Worm (Caenorhabditis elegans) whole organism, L3 larva: Measurements from ENCODE around the gene rpl-38.

Experiments
- R02D3.7 ChIP-seq: fragments of 150-350 bp; optimal IDR thresholded peaks from 2 replicates; lab custom pipeline; 2014; ENCODE audit warnings: missing biosample characterization, missing genetic modification characterization
- ZK546.5 ChIP-seq: sonication (generic microtip); optimal IDR thresholded peaks from 2 replicates; lab custom pipeline; 2017; ENCODE audit warnings: missing biosample characterization, missing genetic modification characterization
- aly-2 ChIP-seq: fragments of 150-350 bp; optimal IDR thresholded peaks from 2 replicates; lab custom pipeline; 2014; ENCODE audit warnings: missing biosample characterization, missing genetic modification characterization
- ama-1 ChIP-seq: fragments of 150-350 bp; optimal IDR thresholded peaks from 2 replicates; lab custom pipeline; 2018
- ceh-16 ChIP-seq: sonication (generic microtip); optimal IDR thresholded peaks from 2 replicates; lab custom pipeline; 2017; ENCODE audit warnings: missing biosample characterization, missing genetic modification characterization
- ceh-28 ChIP-seq: fragments of 150-350 bp; optimal IDR thresholded peaks from 2 replicates; lab custom pipeline; 2014; ENCODE audit warnings: missing biosample characterization, missing genetic modification reagents, missing genetic modification characterization
- ceh-82 ChIP-seq: fragments of 150-350 bp; optimal IDR thresholded peaks from 2 replicates; lab custom pipeline; 2014; ENCODE audit warnings: missing biosample characterization, missing genetic modification characterization
- ceh-9 ChIP-seq: sonication (generic microtip); optimal IDR thresholded peaks from 2 replicates; lab custom pipeline; 2018; ENCODE audit warnings: missing biosample characterization, missing genetic modification characterization
- daf-12 ChIP-seq: fragments of 150-350 bp; optimal IDR thresholded peaks from 2 replicates; lab custom pipeline; 2014; ENCODE audit warnings: missing biosample characterization, missing genetic modification reagents, missing genetic modification characterization
- egl-27 ChIP-seq: sonication (generic microtip); optimal IDR thresholded peaks from 4 replicates; lab custom pipeline; 2017; ENCODE audit warnings: missing biosample characterization, missing genetic modification reagents, missing genetic modification characterization
- egl-5 ChIP-seq: fragments of 150-350 bp; optimal IDR thresholded peaks from 2 replicates; lab custom pipeline; 2017; ENCODE audit warnings: missing biosample characterization, missing genetic modification reagents, missing genetic modification characterization, inconsistent platforms
- elt-1 ChIP-seq: fragments of 150-350 bp; optimal IDR thresholded peaks from 2 replicates; lab custom pipeline; 2014; ENCODE audit warnings: missing biosample characterization, missing genetic modification characterization
- elt-2 ChIP-seq: sonication (generic microtip); optimal IDR thresholded peaks from 2 replicates; lab custom pipeline; 2016; ENCODE audit warnings: missing genetic modification reagents, mild to moderate bottlenecking, missing genetic modification characterization, missing compliant biosample characterization
- eor-1 ChIP-seq, 2 experiments: fragments of 150-350 bp; optimal IDR thresholded peaks; 2 replicates each; lab custom pipeline; 2014 to 2018; ENCODE audit warnings: missing biosample characterization in 2 of 2, missing genetic modification characterization in 2 of 2
- fkh-10 ChIP-seq: sonication (generic microtip); optimal IDR thresholded peaks from 2 replicates; lab custom pipeline; 2017; ENCODE audit warnings: missing biosample characterization, missing genetic modification reagents, missing genetic modification characterization
- fkh-2 ChIP-seq: fragments of 150-350 bp; optimal IDR thresholded peaks from 2 replicates; lab custom pipeline; 2014; ENCODE audit warnings: missing biosample characterization, missing genetic modification reagents, missing genetic modification characterization
- fos-1 ChIP-seq: fragments of 150-350 bp; optimal IDR thresholded peaks from 2 replicates; lab custom pipeline; 2014; ENCODE audit warnings: missing biosample characterization, missing genetic modification characterization
- hmg-11 ChIP-seq: sonication (generic microtip); optimal IDR thresholded peaks from 2 replicates; lab custom pipeline; 2016; ENCODE audit warnings: missing genetic modification characterization, missing compliant biosample characterization
- jun-1 ChIP-seq: fragments of 150-350 bp; optimal IDR thresholded peaks from 2 replicates; lab custom pipeline; 2014; ENCODE audit warnings: missing biosample characterization, missing genetic modification reagents, missing genetic modification characterization
- lin-15B ChIP-seq: fragments of 150-350 bp; optimal IDR thresholded peaks from 2 replicates; lab custom pipeline; 2014; ENCODE audit warnings: missing biosample characterization, missing genetic modification characterization
- lin-39 ChIP-seq: fragments of 150-350 bp; optimal IDR thresholded peaks from 2 replicates; lab custom pipeline; 2018; ENCODE audit warnings: missing biosample characterization, missing genetic modification reagents, missing genetic modification characterization
- lsy-12 ChIP-seq: sonication (generic microtip); optimal IDR thresholded peaks from 2 replicates; lab custom pipeline; 2016; ENCODE audit warnings: mild to moderate bottlenecking, missing genetic modification characterization, missing compliant biosample characterization
- mdl-1 ChIP-seq: fragments of 150-350 bp; optimal IDR thresholded peaks from 2 replicates; lab custom pipeline; 2014; ENCODE audit warnings: missing biosample characterization, missing genetic modification characterization
- mml-1 ChIP-seq: fragments of 150-350 bp; sonication (generic microtip); optimal IDR thresholded peaks from 3 replicates; lab custom pipeline; 2014; ENCODE audit warnings: missing biosample characterization, missing genetic modification characterization
- nfya-1 ChIP-seq: sonication (generic microtip); optimal IDR thresholded peaks from 2 replicates; lab custom pipeline; 2017; ENCODE audit warnings: missing genetic modification characterization, mild to moderate bottlenecking, missing compliant biosample characterization, antibody characterized with exemption, moderate library complexity; ENCODE audit not compliant: insufficient read depth
- nhr-11 ChIP-seq: fragments of 150-350 bp; optimal IDR thresholded peaks from 2 replicates; lab custom pipeline; 2014; ENCODE audit warnings: missing biosample characterization, missing genetic modification characterization
- nhr-12 ChIP-seq: fragments of 150-350 bp; optimal IDR thresholded peaks from 2 replicates; lab custom pipeline; 2014; ENCODE audit warnings: missing biosample characterization, missing genetic modification characterization
- nhr-23 ChIP-seq: fragments of 150-350 bp; optimal IDR thresholded peaks from 2 replicates; lab custom pipeline; 2014; ENCODE audit warnings: missing biosample characterization, missing genetic modification reagents, missing genetic modification characterization
- nhr-237 ChIP-seq: fragments of 150-350 bp; optimal IDR thresholded peaks from 2 replicates; lab custom pipeline; 2014; ENCODE audit warnings: missing biosample characterization, missing genetic modification characterization
- nhr-25 ChIP-seq: sonication (generic microtip); optimal IDR thresholded peaks from 2 replicates; lab custom pipeline; 2017; ENCODE audit warnings: missing biosample characterization, missing genetic modification characterization
- nhr-28 ChIP-seq: fragments of 150-350 bp; optimal IDR thresholded peaks from 2 replicates; lab custom pipeline; 2014; ENCODE audit warnings: missing biosample characterization, missing genetic modification characterization
- nhr-43 ChIP-seq: sonication (generic microtip); optimal IDR thresholded peaks from 2 replicates; lab custom pipeline; 2016; ENCODE audit warnings: mild to moderate bottlenecking, missing genetic modification characterization, missing compliant biosample characterization; ENCODE audit not compliant: poor library complexity, severe bottlenecking
- nhr-67 ChIP-seq: fragments of 150-350 bp; optimal IDR thresholded peaks from 2 replicates; lab custom pipeline; 2014; ENCODE audit warnings: missing biosample characterization, missing genetic modification characterization
- nhr-76 ChIP-seq: fragments of 150-350 bp; sonication (generic microtip); optimal IDR thresholded peaks from 5 replicates; lab custom pipeline; 2014; ENCODE audit warnings: missing biosample characterization, missing genetic modification characterization
- nhr-77 ChIP-seq: fragments of 150-350 bp; optimal IDR thresholded peaks from 2 replicates; lab custom pipeline; 2014; ENCODE audit warnings: missing biosample characterization, missing genetic modification characterization
- pha-4 ChIP-seq: fragments of 150-350 bp; optimal IDR thresholded peaks from 2 replicates; lab custom pipeline; 2014; ENCODE audit warnings: missing biosample characterization, missing genetic modification reagents, missing genetic modification characterization
- pqm-1 ChIP-seq: fragments of 150-350 bp; optimal IDR thresholded peaks from 2 replicates; lab custom pipeline; 2017; ENCODE audit warnings: missing biosample characterization, missing genetic modification characterization, inconsistent platforms
- sea-2 ChIP-seq: fragments of 150-350 bp; sonication (generic microtip); optimal IDR thresholded peaks from 4 replicates; lab custom pipeline; 2014; ENCODE audit warnings: missing biosample characterization, missing genetic modification reagents, missing genetic modification characterization
- skn-1 ChIP-seq: fragments of 150-350 bp; optimal IDR thresholded peaks from 2 replicates; lab custom pipeline; 2014; ENCODE audit warnings: missing biosample characterization, missing genetic modification characterization
- snpc-4 ChIP-seq: fragments of 150-350 bp; optimal IDR thresholded peaks from 2 replicates; lab custom pipeline; 2014; ENCODE audit warnings: missing biosample characterization, missing genetic modification characterization
- tbx-2 ChIP-seq: sonication (generic microtip); optimal IDR thresholded peaks from 2 replicates; lab custom pipeline; 2016; ENCODE audit warnings: mild to moderate bottlenecking, missing genetic modification characterization, missing compliant biosample characterization
- unc-39 ChIP-seq: sonication (generic microtip); optimal IDR thresholded peaks from 4 replicates; lab custom pipeline; 2017; ENCODE audit warnings: missing biosample characterization, missing genetic modification characterization
- unc-62 ChIP-seq: fragments of 150-350 bp; sonication (generic microtip); optimal IDR thresholded peaks from 4 replicates; lab custom pipeline; 2014; ENCODE audit warnings: missing biosample characterization, missing genetic modification reagents, missing genetic modification characterization
- zag-1 ChIP-seq: fragments of 150-350 bp; optimal IDR thresholded peaks from 2 replicates; lab custom pipeline; 2014; ENCODE audit warnings: missing biosample characterization, missing genetic modification characterization
- ztf-11 ChIP-seq: fragments of 150-350 bp; optimal IDR thresholded peaks from 2 replicates; lab custom pipeline; 2014; ENCODE audit warnings: missing biosample characterization, missing genetic modification characterization
- ztf-4 ChIP-seq: fragments of 150-350 bp; optimal IDR thresholded peaks from 2 replicates; lab custom pipeline; 2014; ENCODE audit warnings: missing biosample characterization, missing genetic modification characterization

rpl-38 gene

ce11 chrV:15544898-15545297, 32.9 kb downstream of the rpl-38 start, which contains the start of gene glb-14:
Gene glb-14, minus strand, starts transcription at chrV:15544994.
- no peak for TF ChIP-seq nhr-76
- no peak for TF ChIP-seq tbx-2
- TF ChIP-seq nhr-67 (tag; lab: Kevin White, UChicago) = no peak
- TF ChIP-seq ceh-82 (tag; lab: Kevin White, UChicago) = no peak
- no peak for TF ChIP-seq hmg-11 (tag; lab: Kevin White, UChicago)
- peak; percentile 80 for TF ChIP-seq nfya-1
- no peak for TF ChIP-seq fos-1 (tag; lab: Kevin White, UChicago)

ce11 chrV:15547727-15548126, 35.8 kb downstream of the rpl-38 start:
- TF ChIP-seq nhr-43 (tag; lab: Kevin White, UChicago) (peak; percentile 39), egl-27 (tag; lab: Kevin White, UChicago) (no peak), nhr-12 (tag; lab: Kevin White, UChicago) (no peak)

- TF ChIP-seq tbx-2 = no peak
- no peak for TF ChIP-seq lin-15B (tag; lab: Kevin White, UChicago)
- TF ChIP-seq unc-39 = no peak
- no peak for TF ChIP-seq egl-5
- no peak for TF ChIP-seq nhr-77 (tag; lab: Kevin White, UChicago)
- no peak for TF ChIP-seq lin-39
- no peak for TF ChIP-seq ZK546.5 (tag; lab: Kevin White, UChicago)
- TF ChIP-seq nhr-67 (tag; lab: Kevin White, UChicago) = no peak
- no peak for TF ChIP-seq nfya-1
- no peak for TF ChIP-seq aly-2 (tag; lab: Kevin White, UChicago)
- no peak for TF ChIP-seq zag-1 (tag; lab: Kevin White, UChicago)
Observed at ce11 chrV:15550408-15550807, 38.4 kb downstream of the rpl-38 start.

ce11 chrV:15551642-15552041, 39.7 kb downstream of the rpl-38 start:
- TF ChIP-seq nhr-67 (tag; lab: Kevin White, UChicago) (no peak), nhr-23 (tag; lab: Kevin White, UChicago) (no peak), nhr-43 (tag; lab: Kevin White, UChicago) (peak; percentile 53), ceh-82 (tag; lab: Kevin White, UChicago) (no peak), lin-15B (tag; lab: Kevin White, UChicago) (no peak), pqm-1 (peak; percentile 10), fkh-10 (no peak), sea-2 (GFP tag; lab: Kevin White, UChicago) (no peak), fos-1 (tag; lab: Kevin White, UChicago) (no peak), jun-1 (tag; lab: Kevin White, UChicago) (no peak), nhr-237 (tag; lab: Kevin White, UChicago) (no peak), daf-12 (tag; lab: Kevin White, UChicago) (no peak), zag-1 (tag; lab: Kevin White, UChicago) (no peak), ceh-9 (no peak), nhr-11 (tag; lab: Kevin White, UChicago) (no peak), skn-1 (tag; lab: Kevin White, UChicago) (peak; percentile 17), mml-1 (tag; lab: Kevin White, UChicago) (no peak), snpc-4 (tag; lab: Kevin White, UChicago) (peak; percentile 11), unc-62 (GFP tag; lab: Kevin White, UChicago) (no peak), unc-39 (no peak), ceh-28 (tag; lab: Kevin White, UChicago) (no peak), nfya-1 (peak; percentile 52), elt-1 (no peak), lsy-12 (tag; lab: Kevin White, UChicago) (no peak), nhr-77 (tag; lab: Kevin White, UChicago) (no peak), mdl-1 (tag; lab: Kevin White, UChicago) (no peak), elt-2 (tag; lab: Kevin White, UChicago) (peak; percentile 26), aly-2 (tag; lab: Kevin White, UChicago) (no peak), tbx-2 (peak; percentile 44), ceh-16 (no peak), ztf-4 (tag; lab: Kevin White, UChicago) (no peak), ama-1 (no peak), ztf-11 (no peak), nhr-12 (tag; lab: Kevin White, UChicago) (no peak), nhr-76 (no peak), hmg-11 (tag; lab: Kevin White, UChicago) (peak; percentile 63), nhr-25 (tag; lab: Kevin White, UChicago) (no peak), fkh-2 (tag; lab: Kevin White, UChicago) (no peak), egl-27 (tag; lab: Kevin White, UChicago) (no peak), ZK546.5 (tag; lab: Kevin White, UChicago) (no peak), egl-5 (no peak), nhr-28 (tag; lab: Kevin White, UChicago) (no peak), pha-4 (tag; lab: Kevin White, UChicago) (peak; percentile 44), R02D3.7 (tag; lab: Kevin White, UChicago) (no peak), eor-1 (tag; optimal IDR thresholded peaks at IDR 0.05; lab: Kevin White, UChicago) (no peak)
